Fruit fly (Drosophila melanogaster): ENCODE data around the gene vn.

Gene vn

dm6 chr3L:5813016-5813415 is 32.4 kb downstream of the vn start, which contains the start of gene mad2 (continued):
- TF ChIP-seq NK7.1 (GFP tag; optimal IDR thresholded peaks at IDR 0.05): no peak
- TF ChIP-seq p53 (GFP tag; optimal IDR thresholded peaks at IDR 0.05): no peak
- no peak for TF ChIP-seq Jarid2 (GFP tag; optimal IDR thresholded peaks at IDR 0.05)
- TF ChIP-seq chif (GFP tag; optimal IDR thresholded peaks at IDR 0.05): peak; percentile 9 to 28
- TF ChIP-seq Gug (GFP tag; IDR thresholded peaks at IDR 0.05): no peak
- no peak for TF ChIP-seq CG10147 (GFP tag; optimal IDR thresholded peaks at IDR 0.05)
- peak; percentile 47 for TF ChIP-seq Mad (GFP tag; optimal IDR thresholded peaks at IDR 0.05)
- TF ChIP-seq Spps (tag; optimal IDR thresholded peaks at IDR 0.05): no peak
- no peak for TF ChIP-seq CG3726 (GFP tag; IDR thresholded peaks at IDR 0.05)
- peak; percentile 28 for TF ChIP-seq zen (tag; optimal IDR thresholded peaks at IDR 0.05)
- peak; percentile 20; the same call in 1 of the 3 replicates for TF ChIP-seq CG11456 (GFP tag; IDR thresholded peaks at IDR 0.05)
- TF ChIP-seq Usf (GFP tag; optimal IDR thresholded peaks at IDR 0.05): no peak
- peak; percentile 98 for TF ChIP-seq pzg (GFP tag; optimal IDR thresholded peaks at IDR 0.05)
- TF ChIP-seq lola (GFP tag; optimal IDR thresholded peaks at IDR 0.05): peak in 1 of 3 experiments; percentile 10
- peak; percentile 14 for TF ChIP-seq CG8924 (tag; optimal IDR thresholded peaks at IDR 0.05)
- TF ChIP-seq Awh (GFP tag; IDR thresholded peaks at IDR 0.05): no peak
- TF ChIP-seq CG11696 (GFP tag; IDR thresholded peaks at IDR 0.05): no peak
- TF ChIP-seq grau (tag; optimal IDR thresholded peaks at IDR 0.05): peak; percentile 38
- no peak for TF ChIP-seq CG17612 (GFP tag; IDR thresholded peaks at IDR 0.05)
- TF ChIP-seq CG3065 (GFP tag; optimal IDR thresholded peaks at IDR 0.05): no peak
- no peak for TF ChIP-seq Poxn (GFP tag; IDR thresholded peaks at IDR 0.05)
- no peak for TF ChIP-seq CG8290 (GFP tag; optimal IDR thresholded peaks at IDR 0.05)
- TF ChIP-seq CG8290 (tag; optimal IDR thresholded peaks at IDR 0.05): peak in 1 of 2 experiments; percentile 92
- TF ChIP-seq CG15073 (GFP tag; optimal IDR thresholded peaks at IDR 0.05): no peak
- no peak for TF ChIP-seq disco-r (GFP tag; optimal IDR thresholded peaks at IDR 0.05)
- no peak for TF ChIP-seq nerfin-2 (GFP tag; IDR thresholded peaks at IDR 0.05; ENCODE audit: partially characterized antibody)
- 0 out of 2 replicates have a peak, but pooled peaks have one; percentile 20 for TF ChIP-seq Xrp1 (GFP tag; IDR thresholded peaks at IDR 0.05)
- TF ChIP-seq tll (GFP tag; optimal IDR thresholded peaks at IDR 0.05): no peak
- no peak for TF ChIP-seq CG7556 (GFP tag; optimal IDR thresholded peaks at IDR 0.05)
- TF ChIP-seq CG7839 (tag; optimal IDR thresholded peaks at IDR 0.05): no peak
- TF ChIP-seq stc (GFP tag; IDR thresholded peaks at IDR 0.05): no peak
- no peak for TF ChIP-seq cwo (GFP tag; optimal IDR thresholded peaks at IDR 0.05)
- peak; percentile 56 for TF ChIP-seq pho (GFP tag; optimal IDR thresholded peaks at IDR 0.05)
- TF ChIP-seq Oaz (GFP tag; IDR thresholded peaks at IDR 0.05): no peak
- no peak for TF ChIP-seq CG1647 (GFP tag; optimal IDR thresholded peaks at IDR 0.05)
- TF ChIP-seq CG14965 (GFP tag; optimal IDR thresholded peaks at IDR 0.05; ENCODE audit: borderline replicate concordance): no peak
- TF ChIP-seq ssp (GFP tag; IDR thresholded peaks at IDR 0.05): 0 out of 2 replicates have a peak, but pooled peaks have one; percentile 25
- peak; percentile 74 for TF ChIP-seq CG34224 (GFP tag; IDR thresholded peaks at IDR 0.05; ENCODE audit: partially characterized antibody)
- TF ChIP-seq BtbVII (GFP tag; optimal IDR thresholded peaks at IDR 0.05): no peak
- peak; percentile 23 for TF ChIP-seq PHDP (tag; optimal IDR thresholded peaks at IDR 0.05)
- peak; percentile 79 for TF ChIP-seq CG2116 (GFP tag; optimal IDR thresholded peaks at IDR 0.05)
- no peak for TF ChIP-seq cg (GFP tag; optimal IDR thresholded peaks at IDR 0.05)
- TF ChIP-seq sisA (GFP tag; IDR thresholded peaks at IDR 0.05): no peak
- TF ChIP-seq CG2129 (GFP tag; IDR thresholded peaks at IDR 0.05; ENCODE audit: partially characterized antibody): no peak
- no peak for TF ChIP-seq CG17385 (GFP tag; optimal IDR thresholded peaks at IDR 0.05)
- TF ChIP-seq ken (GFP tag; IDR thresholded peaks at IDR 0.05): no peak
- no peak for TF ChIP-seq zf30C (GFP tag; optimal IDR thresholded peaks at IDR 0.05)
- TF ChIP-seq zen2 (GFP tag; IDR thresholded peaks at IDR 0.05; ENCODE audit: partially characterized antibody): no peak
- TF ChIP-seq Ets65A (GFP tag): peak; percentile 93
- no peak for TF ChIP-seq kah (GFP tag; optimal IDR thresholded peaks at IDR 0.05)
- TF ChIP-seq CG17912 (GFP tag; optimal IDR thresholded peaks at IDR 0.05): no peak

Measured in whole organism, embryonic.